Fruit fly (Drosophila melanogaster) whole organism, embryonic: ENCODE measurements around the gene SamDC.

Experiments
- Bdp1 ChIP-seq: fragments of 200-800 bp; sonication (Bioruptor generic); optimal IDR thresholded peaks from 3 replicates; lab custom pipeline; 2016; ENCODE audit warnings: missing biosample characterization, missing genetic modification characterization
- CG10209 ChIP-seq: fragments of 200-800 bp; sonication (Bioruptor generic); optimal IDR thresholded peaks from 3 replicates; lab custom pipeline; 2017; ENCODE audit warnings: missing biosample characterization, mild to moderate bottlenecking, missing genetic modification characterization, missing genetic modification reagents
- CG10654 ChIP-seq: fragments of 200-800 bp; sonication (Bioruptor generic); optimal IDR thresholded peaks from 2 replicates; lab custom pipeline; 2016; ENCODE audit warnings: missing biosample characterization, missing genetic modification characterization
- CG11093 ChIP-seq: fragments of 200-800 bp; sonication (Bioruptor generic); IDR thresholded peaks from 3 replicates; pipeline ENCODE4 v1.3.6; 2022; ENCODE audit warnings: missing biosample characterization, missing genetic modification characterization
- CG12942 ChIP-seq: fragments of 200-800 bp; sonication (Bioruptor generic); optimal IDR thresholded peaks from 3 replicates; lab custom pipeline; 2016; ENCODE audit warnings: missing biosample characterization, missing genetic modification characterization
- CG15269 ChIP-seq: fragments of 200-800 bp; sonication (Bioruptor generic); optimal IDR thresholded peaks from 2 replicates; lab custom pipeline; 2018; ENCODE audit warnings: missing biosample characterization, mild to moderate bottlenecking, missing genetic modification characterization, moderate library complexity
- CG15479 ChIP-seq: fragments of 200-800 bp; sonication (Bioruptor generic); optimal IDR thresholded peaks from 3 replicates; lab custom pipeline; 2019; ENCODE audit warnings: missing biosample characterization, mild to moderate bottlenecking, missing genetic modification characterization, moderate library complexity
- CG16813 ChIP-seq: fragments of 200-800 bp; sonication (Bioruptor generic); IDR thresholded peaks from 3 replicates; pipeline ENCODE4 v1.3.6; 2022; ENCODE audit warnings: missing biosample characterization, missing genetic modification characterization; ENCODE audit not compliant: partially characterized antibody
- CG16815 ChIP-seq: fragments of 200-800 bp; sonication (Bioruptor generic); optimal IDR thresholded peaks from 3 replicates; lab custom pipeline; 2017; ENCODE audit warnings: missing biosample characterization, mild to moderate bottlenecking, missing genetic modification characterization
- CG17568 ChIP-seq: fragments of 200-800 bp; sonication (Bioruptor generic); optimal IDR thresholded peaks from 2 replicates; lab custom pipeline; 2018; ENCODE audit warnings: missing biosample characterization, mild to moderate bottlenecking, missing genetic modification characterization, moderate library complexity
- CG2202 ChIP-seq: fragments of 200-800 bp; sonication (Bioruptor generic); optimal IDR thresholded peaks from 2 replicates; lab custom pipeline; 2018; ENCODE audit warnings: missing biosample characterization, mild to moderate bottlenecking, missing genetic modification characterization
- CG30431 ChIP-seq: fragments of 200-800 bp; sonication (Bioruptor generic); optimal IDR thresholded peaks from 2 replicates; lab custom pipeline; 2017; ENCODE audit warnings: missing biosample characterization, missing genetic modification characterization
- CG31224 ChIP-seq: fragments of 200-800 bp; sonication (Bioruptor generic); IDR thresholded peaks from 2 replicates; pipeline ENCODE4 v1.3.6; 2022; ENCODE audit warnings: missing biosample characterization, missing genetic modification characterization
- CG3163 ChIP-seq: fragments of 200-800 bp; sonication (Bioruptor generic); optimal IDR thresholded peaks from 3 replicates; lab custom pipeline; 2016; ENCODE audit warnings: missing biosample characterization, missing genetic modification characterization
- CG33557 ChIP-seq: fragments of 200-800 bp; sonication (Bioruptor generic); optimal IDR thresholded peaks from 2 replicates; lab custom pipeline; 2019; ENCODE audit warnings: missing biosample characterization, mild to moderate bottlenecking, missing genetic modification characterization, moderate library complexity
- CG4360 ChIP-seq: fragments of 200-800 bp; sonication (Bioruptor generic); IDR thresholded peaks from 2 replicates; pipeline ENCODE4 v1.3.6; 2022; ENCODE audit warnings: missing biosample characterization, missing genetic modification characterization
- CG5180 ChIP-seq: fragments of 200-800 bp; sonication (Bioruptor generic); optimal IDR thresholded peaks from 3 replicates; lab custom pipeline; 2017; ENCODE audit warnings: missing biosample characterization, missing genetic modification characterization, mild to moderate bottlenecking, moderate library complexity, missing genetic modification reagents
- CG6765 ChIP-seq: fragments of 200-800 bp; sonication (Bioruptor generic); optimal IDR thresholded peaks from 3 replicates; lab custom pipeline; 2017; ENCODE audit warnings: missing biosample characterization, mild to moderate bottlenecking, missing genetic modification characterization
- CG7745 ChIP-seq: fragments of 200-800 bp; sonication (Bioruptor generic); optimal IDR thresholded peaks from 2 replicates; lab custom pipeline; 2018; ENCODE audit warnings: missing biosample characterization, mild to moderate bottlenecking, missing genetic modification characterization, moderate library complexity
- Dip2 ChIP-seq: fragments of 200-800 bp; sonication (Bioruptor generic); IDR thresholded peaks from 2 replicates; pipeline ENCODE4 v1.3.6; 2022; ENCODE audit warnings: missing biosample characterization, missing genetic modification characterization
- Dip3 ChIP-seq: fragments of 200-800 bp; sonication (Bioruptor generic); optimal IDR thresholded peaks from 3 replicates; lab custom pipeline; 2016; ENCODE audit warnings: missing biosample characterization, missing genetic modification characterization
- Fer3 ChIP-seq: fragments of 200-800 bp; sonication (Bioruptor generic); optimal IDR thresholded peaks from 2 replicates; lab custom pipeline; 2018; ENCODE audit warnings: missing biosample characterization, mild to moderate bottlenecking, missing genetic modification characterization, moderate library complexity
- HLHmδ ChIP-seq: fragments of 200-800 bp; sonication (Bioruptor generic); optimal IDR thresholded peaks from 2 replicates; lab custom pipeline; 2018; ENCODE audit warnings: missing biosample characterization, mild to moderate bottlenecking, missing genetic modification characterization, moderate library complexity
- HmgZ ChIP-seq: fragments of 200-800 bp; sonication (Bioruptor generic); optimal IDR thresholded peaks from 2 replicates; lab custom pipeline; 2018; ENCODE audit warnings: missing biosample characterization, mild to moderate bottlenecking, missing genetic modification characterization
- Hr3 ChIP-seq: fragments of 200-800 bp; sonication (Bioruptor generic); optimal IDR thresholded peaks from 3 replicates; lab custom pipeline; 2016; ENCODE audit warnings: missing biosample characterization, missing genetic modification characterization
- MTF-1 ChIP-seq: fragments of 200-800 bp; sonication (Bioruptor generic); optimal IDR thresholded peaks from 2 replicates; lab custom pipeline; 2018; ENCODE audit warnings: missing biosample characterization, mild to moderate bottlenecking, missing genetic modification characterization, borderline replicate concordance
- Nf-YC ChIP-seq: fragments of 200-800 bp; optimal IDR thresholded peaks from 3 replicates; lab custom pipeline; 2019; ENCODE audit warnings: missing biosample characterization, mild to moderate bottlenecking, missing genetic modification characterization, moderate library complexity
- Oaz ChIP-seq: fragments of 200-800 bp; sonication (Bioruptor generic); IDR thresholded peaks from 2 replicates; pipeline ENCODE4 v1.3.6; 2022; ENCODE audit warnings: missing biosample characterization, missing genetic modification characterization
- Rx ChIP-seq: fragments of 200-800 bp; sonication (Bioruptor generic); IDR thresholded peaks from 2 replicates; pipeline ENCODE4 v1.3.6; 2022; ENCODE audit warnings: missing biosample characterization, missing genetic modification characterization
- TFAM ChIP-seq: fragments of 200-800 bp; sonication (Bioruptor generic); optimal IDR thresholded peaks from 2 replicates; lab custom pipeline; 2017; ENCODE audit warnings: missing biosample characterization, missing genetic modification characterization, inconsistent platforms
- YL-1 ChIP-seq: fragments of 200-800 bp; sonication (Bioruptor generic); optimal IDR thresholded peaks from 3 replicates; lab custom pipeline; 2017; ENCODE audit warnings: missing biosample characterization, mild to moderate bottlenecking, missing genetic modification characterization
- abd-A ChIP-seq: fragments of 200-800 bp; sonication (Bioruptor generic); optimal IDR thresholded peaks from 3 replicates; lab custom pipeline; 2019; ENCODE audit warnings: missing biosample characterization, mild to moderate bottlenecking, missing genetic modification characterization, moderate library complexity
- ase ChIP-seq: fragments of 200-800 bp; sonication (Bioruptor generic); IDR thresholded peaks from 3 replicates; pipeline ENCODE4 v1.3.6; 2022; ENCODE audit warnings: missing biosample characterization, missing genetic modification characterization
- bab2 ChIP-seq: fragments of 200-800 bp; sonication (Bioruptor generic); optimal IDR thresholded peaks from 2 replicates; lab custom pipeline; 2016; ENCODE audit warnings: missing biosample characterization, missing genetic modification characterization
- btn ChIP-seq: fragments of 200-800 bp; sonication (Bioruptor generic); optimal IDR thresholded peaks from 2 replicates; lab custom pipeline; 2016; ENCODE audit warnings: missing biosample characterization, missing genetic modification characterization
- crc ChIP-seq: fragments of 200-800 bp; sonication (Bioruptor generic); optimal IDR thresholded peaks from 2 replicates; lab custom pipeline; 2016; ENCODE audit warnings: missing biosample characterization, missing genetic modification characterization
- crol ChIP-seq: fragments of 200-800 bp; sonication (Bioruptor generic); IDR thresholded peaks from 2 replicates; pipeline ENCODE4 v1.3.6; 2022; ENCODE audit warnings: missing biosample characterization, missing genetic modification characterization
- fd96Cb ChIP-seq: fragments of 200-800 bp; sonication (Bioruptor generic); optimal IDR thresholded peaks from 2 replicates; lab custom pipeline; 2018; ENCODE audit warnings: missing biosample characterization, mild to moderate bottlenecking, missing genetic modification characterization, moderate library complexity
- fru ChIP-seq: fragments of >200 bp; optimal IDR thresholded peaks from 2 replicates; lab custom pipeline; 2017
- grn ChIP-seq: fragments of 200-800 bp; sonication (Bioruptor generic); optimal IDR thresholded peaks from 3 replicates; lab custom pipeline; 2017; ENCODE audit warnings: missing biosample characterization, missing genetic modification characterization
- inv ChIP-seq: fragments of 200-800 bp; sonication (Bioruptor generic); IDR thresholded peaks from 2 replicates; pipeline ENCODE4 v1.3.6; 2022; ENCODE audit warnings: missing biosample characterization, missing genetic modification characterization; ENCODE audit not compliant: partially characterized antibody
- jumu ChIP-seq: fragments of 200-800 bp; sonication (Bioruptor generic); optimal IDR thresholded peaks from 3 replicates; lab custom pipeline; 2016; ENCODE audit warnings: missing biosample characterization, missing genetic modification characterization
- luna ChIP-seq: fragments of 200-800 bp; sonication (Bioruptor generic); optimal IDR thresholded peaks from 2 replicates; lab custom pipeline; 2016; ENCODE audit warnings: missing biosample characterization, missing genetic modification characterization
- nau ChIP-seq: fragments of 200-800 bp; sonication (Bioruptor generic); optimal IDR thresholded peaks from 3 replicates; lab custom pipeline; 2017; ENCODE audit warnings: missing biosample characterization, mild to moderate bottlenecking, missing genetic modification characterization, missing genetic modification reagents
- ranshi ChIP-seq: fragments of 200-800 bp; sonication (Bioruptor generic); IDR thresholded peaks from 2 replicates; pipeline ENCODE4 v1.3.6; 2022; ENCODE audit warnings: missing biosample characterization, missing genetic modification characterization
- schlank ChIP-seq: fragments of 200-800 bp; sonication (Bioruptor generic); optimal IDR thresholded peaks from 2 replicates; lab custom pipeline; 2018; ENCODE audit warnings: missing biosample characterization, mild to moderate bottlenecking, missing genetic modification characterization
- tin ChIP-seq: fragments of 200-800 bp; sonication (Bioruptor generic); optimal IDR thresholded peaks from 3 replicates; lab custom pipeline; 2016; ENCODE audit warnings: missing biosample characterization, missing genetic modification characterization
- unpg ChIP-seq: fragments of 200-800 bp; sonication (Bioruptor generic); optimal IDR thresholded peaks from 3 replicates; lab custom pipeline; 2018; ENCODE audit warnings: missing biosample characterization, mild to moderate bottlenecking, missing genetic modification characterization, moderate library complexity
- zfh2 ChIP-seq: fragments of 200-800 bp; sonication (Bioruptor generic); optimal IDR thresholded peaks from 2 replicates; lab custom pipeline; 2016; ENCODE audit warnings: missing biosample characterization, missing genetic modification characterization

Gene SamDC

DNA sequence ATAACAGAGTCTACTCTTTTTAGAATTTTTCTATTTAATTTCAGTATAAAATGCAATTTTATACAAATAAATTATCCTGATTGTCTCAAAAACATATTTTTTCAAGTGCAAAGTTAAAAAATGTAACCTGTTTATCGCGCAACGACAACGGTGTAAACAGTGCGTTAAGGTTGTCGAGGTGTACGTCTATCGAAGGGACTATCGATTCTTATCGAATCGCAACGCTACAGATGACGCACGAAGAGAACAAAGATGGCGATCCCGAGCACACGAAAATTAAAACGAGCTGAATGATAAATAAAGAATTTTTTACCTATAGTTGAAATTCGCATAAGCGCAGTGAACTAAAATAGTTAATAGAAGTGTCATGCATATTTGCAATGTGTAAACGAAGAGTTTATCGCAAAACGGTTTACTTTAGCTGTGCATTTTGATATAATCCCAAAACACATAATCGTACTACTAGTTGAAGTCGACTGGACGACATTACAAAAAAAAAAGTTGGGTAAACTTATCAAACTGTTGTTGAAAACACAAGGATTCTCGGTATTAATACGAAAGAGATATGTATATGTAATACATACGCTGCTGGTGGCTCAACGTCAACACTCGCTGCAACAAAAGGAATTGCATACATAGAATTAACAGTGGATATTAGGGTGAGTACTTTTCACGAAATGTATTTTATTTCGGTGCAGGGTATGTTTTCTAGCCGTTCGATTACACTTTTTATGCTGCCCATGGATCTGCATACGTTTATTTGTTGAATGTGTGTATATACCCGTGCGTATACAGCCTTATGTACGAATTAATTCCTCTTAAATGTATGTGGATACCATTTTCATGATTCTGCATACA lies 48.8 kb downstream of the SamDC start, which contains the start of gene da (continued):
- peak; percentile 69 for TF ChIP-seq zfh2 (GFP tag; lab: Kevin White, UChicago)
- TF ChIP-seq CG3163 (GFP tag; lab: Kevin White, UChicago) = no peak
- TF ChIP-seq Dip3 (GFP tag; lab: Kevin White, UChicago) = peak; percentile 45
- TF ChIP-seq Rx (GFP tag; lab: Robert Waterston, UW) = no peak; the same call in 1 of the 2 replicates
- TF ChIP-seq CG17568 (GFP tag; lab: Kevin White, UChicago) = peak; percentile 24
- no peak for TF ChIP-seq CG2202 (tag; lab: Kevin White, UChicago)
- peak; percentile 64 for TF ChIP-seq CG16813 (GFP tag; lab: Robert Waterston, UW)
- TF ChIP-seq CG15479 (GFP tag; lab: Kevin White, UChicago) = peak; percentile 81
- TF ChIP-seq CG10654 = peak; percentile 64
- no peak for TF ChIP-seq CG30431 (GFP tag; lab: Kevin White, UChicago)
- peak; percentile 62 for TF ChIP-seq tin
- peak; percentile 65 for TF ChIP-seq Fer3
- TF ChIP-seq jumu (GFP tag; lab: Kevin White, UChicago) = peak; percentile 64
- peak; percentile 19 for TF ChIP-seq CG16815
- peak; percentile 34 for TF ChIP-seq crc
- TF ChIP-seq btn (GFP tag; lab: Kevin White, UChicago) = no peak
- TF ChIP-seq nau = no peak
- no peak for TF ChIP-seq CG7745
- peak; percentile 52 for TF ChIP-seq unpg (GFP tag; lab: Kevin White, UChicago)
- peak; percentile 9 for TF ChIP-seq schlank (tag; lab: Kevin White, UChicago)
- peak; percentile 25 for TF ChIP-seq CG6765 (GFP tag; lab: Kevin White, UChicago)
- TF ChIP-seq abd-A (tag; lab: Kevin White, UChicago) = no peak
- TF ChIP-seq inv (GFP tag; lab: Robert Waterston, UW) = peak; percentile 33; the same call in 1 of the 2 replicates
- no peak for TF ChIP-seq Oaz
- TF ChIP-seq MTF-1 (GFP tag; lab: Kevin White, UChicago) = no peak
- no peak for TF ChIP-seq Bdp1 (GFP tag; lab: Kevin White, UChicago)
- peak; percentile 64 for TF ChIP-seq fd96Cb (tag; lab: Kevin White, UChicago)
- peak; percentile 42; the same call in 1 of the 3 replicates for TF ChIP-seq ase (GFP tag; lab: Robert Waterston, UW)
- TF ChIP-seq luna (GFP tag; lab: Kevin White, UChicago) = no peak
- peak; percentile 18 for TF ChIP-seq CG33557
- TF ChIP-seq CG15269 = peak; percentile 69
- TF ChIP-seq CG11093 = no peak
- TF ChIP-seq CG5180 (GFP tag; lab: Kevin White, UChicago) = no peak
- 0 out of 2 replicates have a peak, but pooled peaks have one; percentile 17 for TF ChIP-seq ranshi (GFP tag; lab: Robert Waterston, UW)
- TF ChIP-seq crol (GFP tag; lab: Robert Waterston, UW) = no peak
- peak; percentile 41 for TF ChIP-seq HmgZ (tag; lab: Kevin White, UChicago)
- TF ChIP-seq Dip2 (GFP tag; lab: Robert Waterston, UW) = no peak
- peak; percentile 52 for TF ChIP-seq Nf-YC (tag; lab: Kevin White, UChicago)
- no peak for TF ChIP-seq fru (lab: Kevin White, UChicago)
- peak; percentile 40; the same call in 1 of the 2 replicates for TF ChIP-seq CG31224 (GFP tag; lab: Robert Waterston, UW)
- TF ChIP-seq YL-1 = peak; percentile 89
- TF ChIP-seq Hr3 (GFP tag; lab: Kevin White, UChicago) = peak; percentile 61
- TF ChIP-seq grn (GFP tag; lab: Kevin White, UChicago) = peak; percentile 34
- peak; percentile 52 for TF ChIP-seq CG10209 (GFP tag; lab: Kevin White, UChicago)
- peak; percentile 22 for TF ChIP-seq CG12942 (GFP tag; lab: Kevin White, UChicago)
- no peak for TF ChIP-seq bab2 (GFP tag; lab: Kevin White, UChicago)
- no peak for TF ChIP-seq HLHmδ
- no peak for TF ChIP-seq CG4360 (GFP tag; lab: Robert Waterston, UW)
- TF ChIP-seq TFAM (GFP tag; lab: Kevin White, UChicago) = no peak
